Worm (Caenorhabditis elegans): Measurements from ENCODE around the gene tbc-8.

DNA sequence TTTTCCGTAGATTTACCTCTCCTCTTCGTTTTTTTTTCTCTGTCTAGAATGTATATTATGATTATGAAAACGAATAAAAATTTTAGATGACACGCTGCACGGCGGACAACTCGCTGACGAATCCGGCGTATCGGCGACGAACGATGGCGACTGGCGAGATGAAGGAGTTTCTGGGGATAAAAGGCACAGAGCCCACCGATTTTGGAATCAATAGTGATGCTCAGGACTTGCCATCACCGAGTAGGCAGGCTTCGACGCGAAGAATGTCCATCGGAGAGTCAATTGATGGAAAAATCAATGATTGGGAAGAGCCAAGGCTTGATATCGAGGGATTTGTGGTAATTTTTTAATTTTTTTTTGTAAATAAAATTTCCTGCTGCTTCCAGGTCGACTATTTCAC lies 29.7 kb upstream of the tbc-8 start, which contains the start of gene ced-9:
- TF ChIP-seq xbp-1 (tag; optimal IDR thresholded peaks at IDR 0.05) (no peak), ceh-82 (tag; optimal IDR thresholded peaks at IDR 0.05) (no peak), lin-13 (GFP tag; optimal IDR thresholded peaks at IDR 0.05) (no peak), unc-98 (GFP tag; IDR thresholded peaks at IDR 0.05) (no peak), nhr-76 (tag; optimal IDR thresholded peaks at IDR 0.05) (no peak), fos-1 (tag; optimal IDR thresholded peaks at IDR 0.05) (no peak)

Measured in whole organism, L1 larva.